Worm (Caenorhabditis elegans): ENCODE data around the gene lin-3.

The lin-3 gene

DNA sequence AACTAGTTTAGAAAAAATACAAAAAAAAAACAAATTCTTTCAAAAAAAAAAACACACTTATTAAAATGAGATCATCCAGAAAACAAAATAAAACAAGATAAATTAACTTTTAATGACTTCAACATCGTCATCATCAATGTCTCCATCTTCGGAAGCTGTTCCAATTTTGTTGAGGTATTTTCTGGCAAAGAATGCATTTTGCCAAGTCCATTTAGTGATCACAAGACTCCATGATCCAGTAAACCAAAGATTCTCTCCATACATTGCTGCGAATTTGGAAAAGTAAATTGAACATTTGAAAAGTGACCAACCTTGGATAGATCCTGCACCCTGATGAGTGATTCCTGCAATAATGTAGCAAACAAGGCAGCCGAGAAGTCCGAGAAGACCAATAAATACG, 24.0 kb upstream of the lin-3 start:
- TF ChIP-seq tbx-37 (GFP tag; conservative IDR thresholded peaks at IDR 0.05) (no peak), hmg-4 (GFP tag; optimal IDR thresholded peaks at IDR 0.05) (no peak), B0310.2 (tag; optimal IDR thresholded peaks at IDR 0.05) (no peak), hmbx-1 (tag; optimal IDR thresholded peaks at IDR 0.05) (no peak), F13C5.2 (tag; optimal IDR thresholded peaks at IDR 0.05) (no peak), scrt-1 (GFP tag; IDR thresholded peaks at IDR 0.05) (no peak), ama-1 (optimal IDR thresholded peaks at IDR 0.05) (no peak)

DNA sequence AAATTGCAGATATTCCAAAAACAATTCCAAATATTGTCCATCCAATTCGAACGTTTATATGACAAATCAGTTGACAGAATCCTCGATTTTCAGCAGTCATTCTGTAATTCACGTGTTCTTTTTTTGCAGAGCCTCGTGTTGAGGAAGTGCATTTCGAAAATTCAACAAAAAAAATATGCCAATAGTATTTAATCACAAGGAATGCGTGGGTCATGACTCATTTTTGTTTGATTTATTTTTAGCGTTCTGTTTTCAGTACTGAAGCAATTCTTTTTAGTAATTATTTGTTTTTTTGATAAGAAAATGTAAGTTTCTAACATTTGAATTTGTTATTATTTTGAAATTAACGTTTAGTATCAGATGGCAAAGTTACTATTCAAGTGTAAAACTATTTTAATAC, 23.2 kb upstream of the lin-3 start, which contains the start of gene hrg-4:
TSS of gene hrg-4 (minus strand) at position 101 of the 400 bp plus-strand sequence.
- TF ChIP-seq B0310.2 (tag; optimal IDR thresholded peaks at IDR 0.05) (no peak), tbx-11 (GFP tag; IDR thresholded peaks at IDR 0.05) (no peak), hmbx-1 (tag; optimal IDR thresholded peaks at IDR 0.05) (no peak), hmg-4 (GFP tag; optimal IDR thresholded peaks at IDR 0.05) (no peak), tbx-37 (GFP tag; conservative IDR thresholded peaks at IDR 0.05) (no peak), ceh-36 (tag; optimal IDR thresholded peaks at IDR 0.05) (no peak), tra-4 (tag; optimal IDR thresholded peaks at IDR 0.05) (no peak), sea-1 (GFP tag; conservative IDR thresholded peaks at IDR 0.05) (no peak), F13C5.2 (tag; optimal IDR thresholded peaks at IDR 0.05) (no peak), ama-1 (optimal IDR thresholded peaks at IDR 0.05) (no peak), flt-1 (GFP tag; IDR thresholded peaks at IDR 0.05) (no peak), scrt-1 (GFP tag; IDR thresholded peaks at IDR 0.05) (no peak), ets-7 (tag; optimal IDR thresholded peaks at IDR 0.05) (no peak), aly-1 (tag; optimal IDR thresholded peaks at IDR 0.05) (no peak), pes-1 (GFP tag; IDR thresholded peaks at IDR 0.05) (no peak), hnd-1 (tag; optimal IDR thresholded peaks at IDR 0.05) (no peak), ceh-13 (GFP tag; optimal IDR thresholded peaks at IDR 0.05) (no peak)

DNA sequence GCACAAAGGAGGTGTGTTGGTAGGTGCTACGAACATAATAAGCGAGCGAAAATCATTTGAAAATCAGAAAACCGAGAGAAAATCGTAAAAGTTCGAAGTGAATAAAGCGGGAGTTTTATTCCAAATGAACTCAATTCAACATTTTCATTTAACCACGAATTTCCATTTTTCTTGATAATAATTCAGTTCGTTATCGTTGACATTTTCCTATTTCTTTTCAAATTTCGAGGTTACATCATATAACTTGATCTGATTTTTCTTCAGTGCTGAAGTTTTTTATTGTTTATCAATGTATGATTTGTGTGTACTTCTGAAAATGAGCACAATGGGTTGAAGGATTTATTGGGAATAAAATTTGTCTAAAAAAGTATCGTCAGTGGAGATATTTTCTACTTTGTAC, 22.5 kb upstream of the lin-3 start:
- TF ChIP-seq ceh-13 (GFP tag; optimal IDR thresholded peaks at IDR 0.05): no peak
- no peak for TF ChIP-seq pes-1 (GFP tag; IDR thresholded peaks at IDR 0.05)
- TF ChIP-seq ceh-36 (tag; optimal IDR thresholded peaks at IDR 0.05): no peak
- TF ChIP-seq scrt-1 (GFP tag; IDR thresholded peaks at IDR 0.05): no peak
- TF ChIP-seq ets-7 (tag; optimal IDR thresholded peaks at IDR 0.05): no peak
- TF ChIP-seq tbx-37 (GFP tag; conservative IDR thresholded peaks at IDR 0.05): no peak
- TF ChIP-seq tra-4 (tag; optimal IDR thresholded peaks at IDR 0.05): no peak
- no peak for TF ChIP-seq F13C5.2 (tag; optimal IDR thresholded peaks at IDR 0.05)
- TF ChIP-seq sea-1 (GFP tag; conservative IDR thresholded peaks at IDR 0.05): no peak
- no peak for TF ChIP-seq hnd-1 (tag; optimal IDR thresholded peaks at IDR 0.05)
- TF ChIP-seq B0310.2 (tag; optimal IDR thresholded peaks at IDR 0.05): no peak
- TF ChIP-seq flt-1 (GFP tag; IDR thresholded peaks at IDR 0.05): no peak
- TF ChIP-seq tbx-11 (GFP tag; IDR thresholded peaks at IDR 0.05): no peak
- no peak for TF ChIP-seq ama-1 (optimal IDR thresholded peaks at IDR 0.05)
- TF ChIP-seq hmbx-1 (tag; optimal IDR thresholded peaks at IDR 0.05): no peak

DNA sequence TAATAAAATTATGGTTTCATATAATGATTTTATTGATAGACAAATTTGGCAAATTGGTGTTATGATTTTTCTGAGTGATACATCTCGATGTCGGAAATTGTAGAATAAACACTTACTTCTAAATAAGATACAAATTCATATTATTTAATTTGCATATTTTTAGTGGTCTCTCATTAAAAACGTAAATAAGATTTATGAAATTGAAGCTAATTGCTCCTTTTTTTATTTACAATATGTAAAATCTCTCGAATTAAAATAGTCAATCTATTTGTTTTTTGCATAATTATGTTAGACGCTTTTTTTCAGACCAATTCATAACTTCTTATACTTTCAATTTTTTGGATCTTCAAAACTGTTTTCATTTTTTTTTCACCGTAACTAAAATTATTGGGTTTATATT, 21.8 kb upstream of the lin-3 start, which contains the start of gene hrg-6:
TSS of gene hrg-6 (plus strand) at position 301 of the 400 bp plus-strand sequence.
- TF ChIP-seq flt-1 (GFP tag; IDR thresholded peaks at IDR 0.05) (no peak), hmg-4 (GFP tag; optimal IDR thresholded peaks at IDR 0.05) (no peak), ama-1 (optimal IDR thresholded peaks at IDR 0.05) (no peak), pes-1 (GFP tag; IDR thresholded peaks at IDR 0.05) (no peak), ceh-13 (GFP tag; optimal IDR thresholded peaks at IDR 0.05) (no peak)

DNA sequence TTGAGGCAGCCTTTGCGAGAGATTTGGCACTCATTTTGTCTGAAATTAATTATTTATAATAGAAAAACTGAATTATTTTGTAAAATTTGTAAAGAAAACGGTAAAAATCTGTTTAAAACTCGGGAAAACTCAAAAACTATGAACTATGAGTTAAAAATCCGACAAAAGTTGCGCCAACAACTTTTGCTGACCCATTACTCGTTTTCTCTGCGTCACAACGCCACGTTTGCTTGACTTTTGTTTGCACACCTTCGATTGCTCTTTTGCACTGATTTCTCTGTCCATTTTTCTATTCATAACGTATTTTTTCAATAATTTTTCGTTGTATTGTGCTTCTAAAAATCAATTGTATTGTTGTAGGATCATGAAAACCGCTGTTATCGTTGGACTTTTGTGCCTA, 17.9 kb upstream of the lin-3 start, which contains the start of gene fkb-1:
TSS of gene fkb-1 (plus strand) at position 361 of the 400 bp plus-strand sequence.
- TF ChIP-seq aly-1 (tag; optimal IDR thresholded peaks at IDR 0.05) (no peak), F13C5.2 (tag; optimal IDR thresholded peaks at IDR 0.05) (peak; percentile 8)

DNA sequence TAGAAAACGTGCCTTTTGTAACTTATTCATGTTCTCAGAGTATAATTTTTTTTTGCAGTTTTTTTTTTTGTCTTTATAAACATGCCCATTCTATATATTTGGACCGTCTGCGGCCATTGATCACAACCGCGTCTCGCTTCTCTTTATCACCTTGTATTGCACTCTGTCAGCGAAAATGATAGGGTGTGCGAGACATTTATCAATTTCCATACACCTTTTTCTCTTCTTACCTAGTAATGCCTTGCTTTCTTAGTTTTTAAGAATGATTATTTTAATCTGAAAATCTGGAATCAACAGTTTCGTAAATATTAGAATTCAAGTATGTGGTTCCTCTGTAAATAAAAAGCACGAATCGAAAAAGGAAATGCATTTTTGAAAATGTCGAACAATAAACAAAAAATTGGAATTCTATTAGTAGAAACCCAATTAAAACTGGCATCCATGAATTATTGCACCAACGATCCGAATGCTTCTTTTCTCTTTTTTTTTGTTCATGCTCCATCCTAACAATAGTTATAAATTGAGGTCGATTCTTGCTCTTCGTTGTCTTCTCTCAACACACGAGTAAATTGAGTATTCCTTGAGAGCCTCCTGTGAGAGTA, 16.9 kb upstream of the lin-3 start:
- TF ChIP-seq flt-1 (GFP tag; IDR thresholded peaks at IDR 0.05) (no peak), F13C5.2 (tag; optimal IDR thresholded peaks at IDR 0.05) (no peak), hmg-4 (GFP tag; optimal IDR thresholded peaks at IDR 0.05) (no peak), hnd-1 (tag; optimal IDR thresholded peaks at IDR 0.05) (no peak), tbx-11 (GFP tag; IDR thresholded peaks at IDR 0.05) (no peak), B0310.2 (tag; optimal IDR thresholded peaks at IDR 0.05) (no peak), tra-4 (tag; optimal IDR thresholded peaks at IDR 0.05) (no peak), aly-1 (tag; optimal IDR thresholded peaks at IDR 0.05) (no peak), sea-1 (GFP tag; conservative IDR thresholded peaks at IDR 0.05) (no peak), ceh-13 (GFP tag; optimal IDR thresholded peaks at IDR 0.05) (no peak), ceh-36 (tag; optimal IDR thresholded peaks at IDR 0.05) (no peak), ama-1 (optimal IDR thresholded peaks at IDR 0.05) (no peak), ets-7 (tag; optimal IDR thresholded peaks at IDR 0.05) (no peak), hmbx-1 (tag; optimal IDR thresholded peaks at IDR 0.05) (no peak), tbx-37 (GFP tag; conservative IDR thresholded peaks at IDR 0.05) (no peak), pes-1 (GFP tag; IDR thresholded peaks at IDR 0.05) (no peak), scrt-1 (GFP tag; IDR thresholded peaks at IDR 0.05) (no peak)

DNA sequence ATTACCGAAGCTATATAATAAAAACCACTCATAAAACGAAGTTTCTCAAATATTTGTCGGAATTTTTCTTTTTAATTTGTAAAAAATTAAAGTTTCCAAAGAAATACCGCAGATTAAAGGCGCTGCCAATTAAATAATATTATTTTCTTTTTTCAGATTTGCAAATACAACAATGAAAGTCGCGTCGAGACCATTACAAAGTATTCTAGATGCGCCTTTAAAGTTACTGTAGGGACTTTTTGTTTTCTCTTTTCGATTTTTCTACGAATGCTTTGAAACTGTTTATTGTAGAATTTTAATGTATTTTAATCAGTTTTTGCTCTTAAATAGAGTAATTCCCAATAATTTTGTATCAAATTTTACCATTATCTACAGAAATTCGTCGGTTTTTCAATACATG, 15.9 kb upstream of the lin-3 start:
- TF ChIP-seq tbx-37 (GFP tag; conservative IDR thresholded peaks at IDR 0.05) (no peak), pes-1 (GFP tag; IDR thresholded peaks at IDR 0.05) (no peak), tbx-11 (GFP tag; IDR thresholded peaks at IDR 0.05) (no peak), ceh-36 (tag; optimal IDR thresholded peaks at IDR 0.05) (no peak), scrt-1 (GFP tag; IDR thresholded peaks at IDR 0.05) (no peak), hnd-1 (tag; optimal IDR thresholded peaks at IDR 0.05) (no peak), hmbx-1 (tag; optimal IDR thresholded peaks at IDR 0.05) (no peak), ceh-13 (GFP tag; optimal IDR thresholded peaks at IDR 0.05) (no peak), sea-1 (GFP tag; conservative IDR thresholded peaks at IDR 0.05) (no peak), F13C5.2 (tag; optimal IDR thresholded peaks at IDR 0.05) (no peak), B0310.2 (tag; optimal IDR thresholded peaks at IDR 0.05) (no peak), aly-1 (tag; optimal IDR thresholded peaks at IDR 0.05) (no peak), ama-1 (optimal IDR thresholded peaks at IDR 0.05) (no peak), hmg-4 (GFP tag; optimal IDR thresholded peaks at IDR 0.05) (no peak), tra-4 (tag; optimal IDR thresholded peaks at IDR 0.05) (no peak), ets-7 (tag; optimal IDR thresholded peaks at IDR 0.05) (no peak), flt-1 (GFP tag; IDR thresholded peaks at IDR 0.05) (no peak)

DNA sequence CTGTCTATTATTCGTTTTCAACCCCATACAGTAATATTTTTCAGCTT, 15.7 kb upstream of the lin-3 start, which contains the start of gene kdin-1:
TSS of gene kdin-1 (plus strand) at position 38 of the 47 bp plus-strand sequence.
- no peak for TF ChIP-seq tbx-11 (GFP tag; IDR thresholded peaks at IDR 0.05)
- no peak for TF ChIP-seq B0310.2 (tag; optimal IDR thresholded peaks at IDR 0.05)
- no peak for TF ChIP-seq sea-1 (GFP tag; conservative IDR thresholded peaks at IDR 0.05)
- no peak for TF ChIP-seq hmg-4 (GFP tag; optimal IDR thresholded peaks at IDR 0.05)
- no peak for TF ChIP-seq hmbx-1 (tag; optimal IDR thresholded peaks at IDR 0.05)
- TF ChIP-seq ets-7 (tag; optimal IDR thresholded peaks at IDR 0.05): no peak
- no peak for TF ChIP-seq scrt-1 (GFP tag; IDR thresholded peaks at IDR 0.05)
- TF ChIP-seq hnd-1 (tag; optimal IDR thresholded peaks at IDR 0.05): no peak

Data from whole organism, early embryonic.